Worm (Caenorhabditis elegans) whole organism, midembryonic: ENCODE data around the gene F16F9.3.

ENCODE experiments used
- cog-1 ChIP-seq: sonication (generic microtip); optimal IDR thresholded peaks from 2 replicates; lab custom pipeline; 2016; ENCODE audit warnings: missing genetic modification characterization, missing compliant biosample characterization
- flt-1 ChIP-seq: fragments of 200-800 bp; sonication (Bioruptor generic); IDR thresholded peaks from 2 replicates; pipeline ENCODE4 v1.3.6; 2022; ENCODE audit warnings: missing genetic modification characterization, missing compliant biosample characterization
- klf-2 ChIP-seq: fragments of 200-800 bp; sonication (Bioruptor generic); conservative IDR thresholded peaks from 2 replicates; pipeline ENCODE4 v1.3.6; 2022; ENCODE audit warnings: missing genetic modification reagents, missing genetic modification characterization, missing compliant biosample characterization
- ref-1 ChIP-seq: fragments of 200-800 bp; sonication (Bioruptor generic); conservative IDR thresholded peaks from 2 replicates; pipeline ENCODE4 v1.3.6; 2022; ENCODE audit warnings: missing genetic modification reagents, missing genetic modification characterization, missing compliant biosample characterization
- ztf-29 ChIP-seq: fragments of 200-800 bp; sonication (Bioruptor generic); IDR thresholded peaks from 2 replicates; pipeline ENCODE4 v1.3.6; 2022; ENCODE audit warnings: missing genetic modification reagents, missing genetic modification characterization, missing compliant biosample characterization

ce11 chrX:8489886-8490285 is 32.5 kb downstream of the F16F9.3 start:
- TF ChIP-seq ref-1 (GFP tag; lab: Robert Waterston, UW) (no peak), flt-1 (GFP tag; lab: Robert Waterston, UW) (no peak), cog-1 (tag; lab: Kevin White, UChicago) (no peak), ztf-29 (GFP tag; lab: Robert Waterston, UW) (no peak), klf-2 (GFP tag; lab: Robert Waterston, UW) (no peak)
